Worm (Caenorhabditis elegans): ENCODE results near the gene Y54H5A.2.

ce11 chrIII:5094506-5094905, 54.9 kb downstream of the Y54H5A.2 start, which contains the start of gene F54D8.10:
- no peak for TF ChIP-seq pros-1 (tag; optimal IDR thresholded peaks at IDR 0.05)
- TF ChIP-seq hlh-15 (tag; optimal IDR thresholded peaks at IDR 0.05), result no peak
- TF ChIP-seq ceh-31 (tag; optimal IDR thresholded peaks at IDR 0.05), result no peak

All from whole organism, late embryonic.